Worm (Caenorhabditis elegans) whole organism, mixed stage, embryonic: ENCODE results near the gene nhr-11.

Experiments
- M03D4.4 ChIP-seq: sonication (generic microtip); optimal IDR thresholded peaks from 2 replicates; lab custom pipeline; 2017; ENCODE audit warnings: mild to moderate bottlenecking, missing genetic modification characterization, missing compliant biosample characterization
- bed-3 ChIP-seq: fragments of 200-800 bp; sonication (Bioruptor generic); optimal IDR thresholded peaks from 3 replicates; lab custom pipeline; 2018; ENCODE audit warnings: mild to moderate bottlenecking, missing genetic modification characterization, moderate library complexity, missing compliant biosample characterization
- blmp-1 ChIP-seq: fragments of 150-350 bp; optimal IDR thresholded peaks from 2 replicates; lab custom pipeline; 2014; ENCODE audit warnings: missing biosample characterization, missing genetic modification characterization
- ceh-43 ChIP-seq: fragments of 200-800 bp; sonication (Bioruptor generic); optimal IDR thresholded peaks from 2 replicates; lab custom pipeline; 2018; ENCODE audit warnings: mild to moderate bottlenecking, missing genetic modification characterization, moderate library complexity, missing compliant biosample characterization
- ceh-83 ChIP-seq: fragments of 200-800 bp; sonication (Bioruptor generic); optimal IDR thresholded peaks from 2 replicates; lab custom pipeline; 2018; ENCODE audit warnings: mild to moderate bottlenecking, missing genetic modification characterization, missing compliant biosample characterization
- ces-1 ChIP-seq: fragments of 150-350 bp; optimal IDR thresholded peaks from 2 replicates; lab custom pipeline; 2014; ENCODE audit warnings: missing biosample characterization, missing genetic modification reagents, missing genetic modification characterization
- cnd-1 ChIP-seq: fragments of 200-800 bp; sonication (Bioruptor generic); optimal IDR thresholded peaks from 2 replicates; lab custom pipeline; 2018; ENCODE audit warnings: mild to moderate bottlenecking, missing genetic modification characterization, missing compliant biosample characterization
- drap-1 ChIP-seq: fragments of 200-800 bp; sonication (Bioruptor generic); optimal IDR thresholded peaks from 3 replicates; lab custom pipeline; 2018; ENCODE audit warnings: mild to moderate bottlenecking, missing genetic modification characterization, missing compliant biosample characterization
- elt-1 ChIP-seq: sonication (generic microtip); optimal IDR thresholded peaks from 2 replicates; lab custom pipeline; 2017; ENCODE audit warnings: missing genetic modification characterization, mild to moderate bottlenecking, missing compliant biosample characterization, antibody characterized with exemption, moderate library complexity, borderline replicate concordance; ENCODE audit not compliant: insufficient read depth
- flh-1 ChIP-seq: fragments of 200-800 bp; sonication (Bioruptor generic); optimal IDR thresholded peaks from 2 replicates; lab custom pipeline; 2018; ENCODE audit warnings: mild to moderate bottlenecking, missing genetic modification characterization, moderate library complexity, missing compliant biosample characterization
- ham-2 ChIP-seq: fragments of 200-800 bp; sonication (Bioruptor generic); optimal IDR thresholded peaks from 2 replicates; lab custom pipeline; 2018; ENCODE audit warnings: mild to moderate bottlenecking, missing genetic modification characterization, missing compliant biosample characterization
- hlh-1 ChIP-seq: fragments of 150-350 bp; optimal IDR thresholded peaks from 2 replicates; lab custom pipeline; 2014; ENCODE audit warnings: missing biosample characterization, missing genetic modification reagents, missing genetic modification characterization
- lin-13 ChIP-seq: fragments of 150-350 bp; optimal IDR thresholded peaks from 2 replicates; lab custom pipeline; 2014; ENCODE audit warnings: missing biosample characterization, missing genetic modification characterization
- lin-32 ChIP-seq: fragments of 200-800 bp; sonication (Bioruptor generic); optimal IDR thresholded peaks from 2 replicates; lab custom pipeline; 2018; ENCODE audit warnings: mild to moderate bottlenecking, missing genetic modification characterization, missing compliant biosample characterization
- lsy-2 ChIP-seq: fragments of 150-350 bp; optimal IDR thresholded peaks from 2 replicates; lab custom pipeline; 2014; ENCODE audit warnings: missing biosample characterization, missing genetic modification characterization
- mab-5 ChIP-seq: fragments of 150-350 bp; optimal IDR thresholded peaks from 2 replicates; lab custom pipeline; 2014; ENCODE audit warnings: missing biosample characterization, missing genetic modification characterization
- mep-1 ChIP-seq: fragments of 150-350 bp; optimal IDR thresholded peaks from 2 replicates; lab custom pipeline; 2017; ENCODE audit warnings: missing biosample characterization, missing genetic modification reagents, missing genetic modification characterization, inconsistent platforms
- mls-2 ChIP-seq: sonication (generic microtip); optimal IDR thresholded peaks from 2 replicates; lab custom pipeline; 2016; ENCODE audit warnings: mild to moderate bottlenecking, missing genetic modification characterization, moderate library complexity, missing compliant biosample characterization
- nhr-12 ChIP-seq: fragments of 150-350 bp; optimal IDR thresholded peaks from 2 replicates; lab custom pipeline; 2014; ENCODE audit warnings: missing biosample characterization, missing genetic modification characterization
- nhr-2 ChIP-seq: fragments of 150-350 bp; optimal IDR thresholded peaks from 2 replicates; lab custom pipeline; 2014; ENCODE audit warnings: missing biosample characterization, missing genetic modification characterization
- nhr-237 ChIP-seq: fragments of 150-350 bp; optimal IDR thresholded peaks from 2 replicates; lab custom pipeline; 2014; ENCODE audit warnings: missing biosample characterization, missing genetic modification characterization
- nhr-28 ChIP-seq: fragments of 150-350 bp; optimal IDR thresholded peaks from 2 replicates; lab custom pipeline; 2014; ENCODE audit warnings: missing biosample characterization, missing genetic modification characterization
- nhr-76 ChIP-seq: sonication (generic microtip); optimal IDR thresholded peaks from 2 replicates; lab custom pipeline; 2017; ENCODE audit warnings: missing biosample characterization, missing genetic modification characterization
- pha-4 ChIP-seq: fragments of 150-350 bp; optimal IDR thresholded peaks from 2 replicates; lab custom pipeline; 2018; ENCODE audit warnings: missing biosample characterization, missing genetic modification reagents, missing genetic modification characterization
- sem-2 ChIP-seq: fragments of 200-800 bp; sonication (Bioruptor generic); optimal IDR thresholded peaks from 2 replicates; lab custom pipeline; 2018; ENCODE audit warnings: mild to moderate bottlenecking, missing genetic modification characterization, missing compliant biosample characterization
- snpc-4 ChIP-seq: fragments of 150-350 bp; optimal IDR thresholded peaks from 2 replicates; lab custom pipeline; 2014; ENCODE audit warnings: missing biosample characterization, missing genetic modification characterization
- tbx-8 ChIP-seq: fragments of 200-800 bp; sonication (Bioruptor generic); optimal IDR thresholded peaks from 2 replicates; lab custom pipeline; 2018; ENCODE audit warnings: mild to moderate bottlenecking, missing genetic modification characterization, moderate library complexity, missing compliant biosample characterization
- unc-120 ChIP-seq: sonication (generic microtip); optimal IDR thresholded peaks from 2 replicates; lab custom pipeline; 2017; ENCODE audit warnings: missing genetic modification characterization, missing compliant biosample characterization; ENCODE audit not compliant: poor library complexity, severe bottlenecking
- unc-39 ChIP-seq: fragments of 150-350 bp; optimal IDR thresholded peaks from 2 replicates; lab custom pipeline; 2014; ENCODE audit warnings: missing biosample characterization, missing genetic modification characterization
- zip-8 ChIP-seq: fragments of 150-350 bp; optimal IDR thresholded peaks from 2 replicates; lab custom pipeline; 2014; ENCODE audit warnings: missing biosample characterization, missing genetic modification characterization
- ztf-11 ChIP-seq: fragments of 150-350 bp; optimal IDR thresholded peaks from 2 replicates; lab custom pipeline; 2014; ENCODE audit warnings: missing biosample characterization, missing genetic modification characterization

nhr-11 gene

ce11 chrIV:9088294-9088693 is 18.5 kb downstream of the nhr-11 start, which contains the start of gene msa-1:
Gene msa-1, plus strand, starts transcription at chrIV:9088594.
- TF ChIP-seq drap-1 (no peak), flh-1 (GFP tag; lab: Kevin White, UChicago) (no peak), unc-120 (tag; lab: Kevin White, UChicago) (no peak)

ce11 chrIV:9090538-9091195 is 20.9 kb downstream of the nhr-11 start:
- TF ChIP-seq lin-32 (GFP tag; lab: Kevin White, UChicago) (no peak), zip-8 (tag; lab: Kevin White, UChicago) (no peak)
- TF ChIP-seq, all 35 proteins: peak for 0

- TF ChIP-seq cnd-1 (tag; lab: Kevin White, UChicago), result no peak
- TF ChIP-seq ces-1, result peak; percentile 95
Observed at ce11 chrIV:9092011-9092410, 22.2 kb downstream of the nhr-11 start.

- TF ChIP-seq ceh-83, result no peak
- no peak for TF ChIP-seq snpc-4 (tag; lab: Kevin White, UChicago)
- no peak for TF ChIP-seq ces-1
- TF ChIP-seq lin-13, result no peak
- no peak for TF ChIP-seq nhr-12 (tag; lab: Kevin White, UChicago)
- TF ChIP-seq unc-39 (tag; lab: Kevin White, UChicago), result no peak
- no peak for TF ChIP-seq lin-32 (GFP tag; lab: Kevin White, UChicago)
- no peak for TF ChIP-seq ham-2 (GFP tag; lab: Kevin White, UChicago)
- no peak for TF ChIP-seq bed-3
- TF ChIP-seq mab-5, result no peak
- no peak for TF ChIP-seq hlh-1 (tag; lab: Kevin White, UChicago)
- no peak for TF ChIP-seq nhr-28 (tag; lab: Kevin White, UChicago)
- no peak for TF ChIP-seq nhr-237 (tag; lab: Kevin White, UChicago)
- TF ChIP-seq zip-8 (tag; lab: Kevin White, UChicago), result no peak
- TF ChIP-seq tbx-8 (GFP tag; lab: Kevin White, UChicago), result no peak
- TF ChIP-seq elt-1, result no peak
- TF ChIP-seq mep-1, result no peak
- TF ChIP-seq pha-4 (tag; lab: Kevin White, UChicago), result no peak
- TF ChIP-seq, all 35 proteins: peak for 0
Observed at ce11 chrIV:9093932-9094331, 24.1 kb downstream of the nhr-11 start, which contains the start of gene lpl-1. Gene lpl-1, minus strand, starts transcription at chrIV:9094032.

ce11 chrIV:9094356-9094755 is 24.6 kb downstream of the nhr-11 start, which contains the start of gene mrpl-42:
Gene mrpl-42, minus strand, starts transcription at chrIV:9094456.
- TF ChIP-seq sem-2 (GFP tag; lab: Kevin White, UChicago), result no peak
- TF ChIP-seq blmp-1 (tag; lab: Kevin White, UChicago), result no peak
- TF ChIP-seq nhr-76 (tag; lab: Kevin White, UChicago), result no peak
- TF ChIP-seq mls-2, result no peak
- no peak for TF ChIP-seq lsy-2
- no peak for TF ChIP-seq ceh-43 (GFP tag; lab: Kevin White, UChicago)
- no peak for TF ChIP-seq pha-4 (tag; lab: Kevin White, UChicago)

- no peak for TF ChIP-seq ztf-11 (tag; lab: Kevin White, UChicago)
- no peak for TF ChIP-seq bed-3
- no peak for TF ChIP-seq tbx-8 (GFP tag; lab: Kevin White, UChicago)
- no peak for TF ChIP-seq pha-4 (tag; lab: Kevin White, UChicago)
- no peak for TF ChIP-seq unc-120 (tag; lab: Kevin White, UChicago)
- TF ChIP-seq nhr-2, result no peak
- no peak for TF ChIP-seq M03D4.4 (tag; lab: Kevin White, UChicago)
- TF ChIP-seq lin-13, result no peak
- no peak for TF ChIP-seq drap-1
- no peak for TF ChIP-seq nhr-12 (tag; lab: Kevin White, UChicago)
- TF ChIP-seq flh-1 (GFP tag; lab: Kevin White, UChicago), result no peak
- TF ChIP-seq mls-2, result no peak
- TF ChIP-seq sem-2 (GFP tag; lab: Kevin White, UChicago), result no peak
- no peak for TF ChIP-seq ham-2 (GFP tag; lab: Kevin White, UChicago)
- TF ChIP-seq, all 35 proteins: peak for 0
Observed at ce11 chrIV:9095553-9095952, 25.8 kb downstream of the nhr-11 start, which contains the start of gene icln-1. Gene icln-1, minus strand, starts transcription at chrIV:9095653.
